Worm (Caenorhabditis elegans) whole organism, young adult: ENCODE measurements around the gene F46H5.3.

Source experiments
- B0035.1 ChIP-seq: sonication (generic microtip); optimal IDR thresholded peaks from 2 replicates; lab custom pipeline; 2016; ENCODE audit warnings: missing genetic modification characterization, mild to moderate bottlenecking, missing compliant biosample characterization, missing genotype, missing genetic modification reagents
- B0336.3 ChIP-seq: fragments of 200-800 bp; sonication (Bioruptor generic); IDR thresholded peaks from 2 replicates; pipeline ENCODE4 v1.3.6; 2022; ENCODE audit warnings: missing genetic modification characterization, missing compliant biosample characterization
- F22D6.2 ChIP-seq: sonication (generic microtip); optimal IDR thresholded peaks from 2 replicates; lab custom pipeline; 2016; ENCODE audit warnings: mild to moderate bottlenecking, missing genetic modification characterization, missing compliant biosample characterization
- F23B12.7 ChIP-seq: sonication (generic microtip); optimal IDR thresholded peaks from 2 replicates; lab custom pipeline; 2017; ENCODE audit warnings: missing genetic modification characterization, mild to moderate bottlenecking, missing compliant biosample characterization, antibody characterized with exemption, moderate library complexity; ENCODE audit not compliant: insufficient read depth
- F57C9.4 ChIP-seq: sonication (generic microtip); optimal IDR thresholded peaks from 2 replicates; lab custom pipeline; 2017; ENCODE audit warnings: mild to moderate bottlenecking, missing genetic modification characterization, missing compliant biosample characterization
- K11D2.4 ChIP-seq: fragments of 200-800 bp; sonication (Bioruptor generic); IDR thresholded peaks from 2 replicates; pipeline ENCODE4 v1.3.6; 2022; ENCODE audit warnings: missing genetic modification reagents, missing genetic modification characterization, missing compliant biosample characterization
- T07F8.4 ChIP-seq: sonication (generic microtip); optimal IDR thresholded peaks from 2 replicates; lab custom pipeline; 2016; ENCODE audit warnings: mild to moderate bottlenecking, missing genetic modification characterization, moderate library complexity, missing compliant biosample characterization
- Y53G8AR.9 ChIP-seq: fragments of 200-800 bp; sonication (Bioruptor generic); conservative IDR thresholded peaks from 2 replicates; pipeline ENCODE4 v1.3.6; 2022; ENCODE audit warnings: missing genetic modification reagents, missing genetic modification characterization, missing compliant biosample characterization
- Y67H2A.10 ChIP-seq: fragments of 200-800 bp; sonication (Bioruptor generic); conservative IDR thresholded peaks from 2 replicates; pipeline ENCODE4 v1.3.6; 2022; ENCODE audit warnings: missing genetic modification reagents, missing genetic modification characterization, missing compliant biosample characterization
- Y79H2A.3 ChIP-seq: fragments of 200-800 bp; sonication (Bioruptor generic); conservative IDR thresholded peaks from 2 replicates; pipeline ENCODE4 v1.3.6; 2022; ENCODE audit warnings: missing genetic modification reagents, missing genetic modification characterization, missing compliant biosample characterization
- aptf-2 ChIP-seq: fragments of 200-800 bp; sonication (Bioruptor generic); conservative IDR thresholded peaks from 2 replicates; pipeline ENCODE4 v1.3.6; 2022; ENCODE audit warnings: missing genetic modification reagents, missing genetic modification characterization, missing compliant biosample characterization
- cebp-1 ChIP-seq, 2 experiments: fragments of 200-800 bp in 1 of 2; sonication (Bioruptor generic) in 1 of 2; sonication (generic microtip) in 1 of 2; IDR thresholded peaks in 1 of 2; optimal IDR thresholded peaks in 1 of 2; 2 replicates each; pipeline versions ENCODE4 v1.3.6 to Lab custom; 2017 to 2022; ENCODE audit warnings: missing compliant biosample characterization in 2 of 2, missing genetic modification characterization in 2 of 2, mild to moderate bottlenecking in 1 of 2, missing genetic modification reagents in 1 of 2, moderate library complexity in 1 of 2
- ceh-27 ChIP-seq: fragments of 200-800 bp; sonication (Bioruptor generic); optimal IDR thresholded peaks from 2 replicates; lab custom pipeline; 2018; ENCODE audit warnings: mild to moderate bottlenecking, missing genetic modification characterization, moderate library complexity, missing compliant biosample characterization
- ceh-58 ChIP-seq: fragments of 200-800 bp; sonication (Bioruptor generic); IDR thresholded peaks from 2 replicates; pipeline ENCODE4 v1.3.6; 2022; ENCODE audit warnings: missing genetic modification characterization, missing compliant biosample characterization
- ceh-91 ChIP-seq: fragments of 200-800 bp; sonication (Bioruptor generic); IDR thresholded peaks from 2 replicates; pipeline ENCODE4 v1.3.6; 2022; ENCODE audit warnings: missing genetic modification reagents, missing genetic modification characterization, missing compliant biosample characterization
- efl-1 ChIP-seq: fragments of 150-350 bp; optimal IDR thresholded peaks from 2 replicates; lab custom pipeline; 2014; ENCODE audit warnings: missing biosample characterization, missing genetic modification reagents, missing genetic modification characterization
- hlh-12 ChIP-seq: sonication (generic microtip); optimal IDR thresholded peaks from 2 replicates; lab custom pipeline; 2016; ENCODE audit warnings: missing genetic modification characterization, missing compliant biosample characterization
- let-607 ChIP-seq, 2 experiments: fragments of 200-800 bp in 1 of 2; sonication (Bioruptor generic) in 1 of 2; sonication (generic microtip) in 1 of 2; optimal IDR thresholded peaks; 2 replicates each; lab custom pipeline; 2016 to 2018; ENCODE audit warnings: mild to moderate bottlenecking in 2 of 2, missing compliant biosample characterization in 2 of 2, missing genetic modification characterization in 2 of 2, moderate library complexity in 2 of 2, missing genotype in 1 of 2
- lin-35 ChIP-seq, 3 experiments: fragments of 150-350 bp in 2 of 3; sonication (generic microtip) in 1 of 3; optimal IDR thresholded peaks; 2 replicates each; lab custom pipeline; 2014 to 2018; ENCODE audit warnings: missing biosample characterization in 3 of 3, missing genetic modification characterization in 3 of 3, missing genetic modification reagents in 3 of 3
- lin-40 ChIP-seq: sonication (generic microtip); optimal IDR thresholded peaks from 2 replicates; lab custom pipeline; 2016; ENCODE audit warnings: missing genetic modification characterization, mild to moderate bottlenecking, missing compliant biosample characterization, missing genotype, missing genetic modification reagents
- madf-8 ChIP-seq: fragments of 200-800 bp; sonication (Bioruptor generic); conservative IDR thresholded peaks from 2 replicates; pipeline ENCODE4 v1.3.6; 2022; ENCODE audit warnings: missing genetic modification reagents, missing genetic modification characterization, missing compliant biosample characterization
- nfyb-1 ChIP-seq: fragments of 200-800 bp; sonication (Bioruptor generic); IDR thresholded peaks from 2 replicates; pipeline ENCODE4 v1.3.6; 2022; ENCODE audit warnings: missing genetic modification reagents, missing genetic modification characterization, missing compliant biosample characterization
- nhr-80 ChIP-seq: sonication (generic microtip); optimal IDR thresholded peaks from 2 replicates; lab custom pipeline; 2016; ENCODE audit warnings: missing genetic modification characterization, missing compliant biosample characterization
- pbrm-1 ChIP-seq: fragments of 200-800 bp; sonication (Bioruptor generic); IDR thresholded peaks from 2 replicates; pipeline ENCODE4 v1.3.6; 2022; ENCODE audit warnings: missing genetic modification reagents, missing genetic modification characterization, missing compliant biosample characterization
- pha-4 ChIP-seq: fragments of 150-350 bp; sonication (generic microtip); optimal IDR thresholded peaks from 2 replicates; lab custom pipeline; 2014; ENCODE audit warnings: missing biosample characterization, missing genetic modification reagents, missing genetic modification characterization
- sea-2 ChIP-seq: fragments of 200-800 bp; sonication (Bioruptor generic); IDR thresholded peaks from 2 replicates; pipeline ENCODE4 v1.3.6; 2022; ENCODE audit warnings: missing genetic modification characterization, missing compliant biosample characterization
- snpc-3.4 ChIP-seq: sonication (generic microtip); optimal IDR thresholded peaks from 2 replicates; lab custom pipeline; 2017; ENCODE audit warnings: missing genetic modification characterization, mild to moderate bottlenecking, missing compliant biosample characterization, antibody characterized with exemption, moderate library complexity, missing genotype, missing genetic modification reagents
- snpc-4 ChIP-seq, 5 experiments: fragments of 150-350 bp in 1 of 5; sonication (generic microtip) in 4 of 5; optimal IDR thresholded peaks; 2 replicates each; lab custom pipeline; 2014 to 2018; ENCODE audit warnings: missing genetic modification characterization in 5 of 5, missing biosample characterization in 3 of 5, antibody characterized with exemption in 2 of 5, mild to moderate bottlenecking in 2 of 5, missing compliant biosample characterization in 2 of 5, missing genotype in 2 of 5, moderate library complexity in 2 of 5, missing genetic modification reagents in 1 of 5
- tbx-9 ChIP-seq: sonication (generic microtip); optimal IDR thresholded peaks from 2 replicates; lab custom pipeline; 2016; ENCODE audit warnings: borderline replicate concordance, missing genetic modification characterization, inconsistent platforms, missing compliant biosample characterization
- tlf-1 ChIP-seq: fragments of 200-800 bp; sonication (Bioruptor generic); optimal IDR thresholded peaks from 2 replicates; lab custom pipeline; 2018; ENCODE audit warnings: mild to moderate bottlenecking, missing genetic modification characterization, missing compliant biosample characterization
- zim-3 ChIP-seq: sonication (generic microtip); optimal IDR thresholded peaks from 2 replicates; lab custom pipeline; 2017; ENCODE audit warnings: mild to moderate bottlenecking, missing genetic modification characterization, moderate library complexity, missing compliant biosample characterization
- ztf-22 ChIP-seq: fragments of 200-800 bp; sonication (Bioruptor generic); optimal IDR thresholded peaks from 2 replicates; lab custom pipeline; 2018; ENCODE audit warnings: mild to moderate bottlenecking, missing genetic modification characterization, moderate library complexity, missing compliant biosample characterization
- ztf-25 ChIP-seq: fragments of 200-800 bp; sonication (Bioruptor generic); IDR thresholded peaks from 2 replicates; pipeline ENCODE4 v1.3.6; 2022; ENCODE audit warnings: missing genetic modification reagents, missing genetic modification characterization, missing compliant biosample characterization

The F46H5.3 gene

DNA sequence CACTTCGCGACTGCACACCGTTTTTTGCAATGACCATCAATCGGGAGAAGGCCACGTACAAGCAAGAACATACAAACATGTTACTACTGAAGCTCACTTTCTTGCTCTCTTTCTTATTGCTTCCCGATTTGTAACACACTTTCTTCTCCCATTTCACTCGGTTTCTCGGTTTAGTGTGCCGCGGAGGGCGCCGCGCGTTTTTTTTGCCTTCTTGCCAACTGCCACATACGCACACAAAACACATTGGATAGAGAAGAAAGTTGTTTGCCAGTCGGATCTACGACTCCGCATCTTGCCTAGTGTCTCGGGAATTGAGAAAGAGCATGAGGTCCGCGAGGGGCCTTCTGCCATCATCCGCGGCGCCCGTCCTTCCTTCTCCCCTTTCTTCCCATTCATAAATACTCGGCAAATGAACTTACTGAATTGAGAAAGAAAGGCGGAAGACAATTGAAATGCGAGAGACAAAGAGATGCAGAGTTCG, 3.7 kb downstream of the F46H5.3 start (continued):
- peak in 1 of 2 experiments; percentile 18 for TF ChIP-seq let-607 (tag; optimal IDR thresholded peaks at IDR 0.05; lab: Kevin White, UChicago)
- TF ChIP-seq K11D2.4 (GFP tag; lab: Robert Waterston, UW) = 0 out of 2 replicates have a peak, but pooled peaks have one; percentile 29
- no peak for TF ChIP-seq zim-3 (tag; lab: Kevin White, UChicago)
- TF ChIP-seq Y67H2A.10 (GFP tag; lab: Robert Waterston, UW) = no peak
- TF ChIP-seq lin-35 (GFP tag; optimal IDR thresholded peaks at IDR 0.05; lab: Kevin White, UChicago) = peak in 1 of 3 experiments; percentile 26
- TF ChIP-seq ztf-25 (GFP tag; lab: Robert Waterston, UW) = no peak

DNA sequence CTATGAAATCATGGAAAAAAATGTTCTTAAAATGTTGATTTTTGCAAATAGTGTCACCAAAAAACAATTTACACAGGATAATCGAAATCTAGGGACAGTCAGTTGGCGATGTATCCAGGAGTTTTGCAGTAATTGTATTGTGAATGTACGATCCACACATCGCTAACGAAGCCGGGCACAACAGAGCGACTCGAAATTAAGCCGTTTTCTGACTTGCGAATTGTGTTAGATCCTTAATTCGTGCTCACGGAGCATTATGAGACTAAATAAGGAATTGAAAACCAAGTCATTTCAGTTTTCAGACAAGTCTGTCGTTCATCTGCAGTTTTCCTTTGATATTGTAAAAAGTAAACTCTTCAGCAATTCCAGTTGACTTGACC, 4.4 kb downstream of the F46H5.3 start:
- TF ChIP-seq snpc-4 (GFP tag; optimal IDR thresholded peaks at IDR 0.05; lab: Kevin White, UChicago) = no peak
- TF ChIP-seq snpc-4 (tag; optimal IDR thresholded peaks at IDR 0.05; lab: Kevin White, UChicago) = no peak
- TF ChIP-seq pha-4 (tag; lab: Kevin White, UChicago) = no peak
- no peak for TF ChIP-seq ztf-22 (GFP tag; lab: Kevin White, UChicago)
- no peak for TF ChIP-seq efl-1 (GFP tag; lab: Kevin White, UChicago)
- TF ChIP-seq ceh-58 (GFP tag; lab: Robert Waterston, UW) = no peak
- TF ChIP-seq hlh-12 = no peak
- no peak for TF ChIP-seq madf-8 (GFP tag; lab: Robert Waterston, UW)
- no peak for TF ChIP-seq cebp-1 (GFP tag; IDR thresholded peaks at IDR 0.05; lab: Robert Waterston, UW)
- no peak for TF ChIP-seq cebp-1 (tag; optimal IDR thresholded peaks at IDR 0.05; lab: Kevin White, UChicago)
- no peak for TF ChIP-seq pbrm-1 (GFP tag; lab: Robert Waterston, UW)
- no peak for TF ChIP-seq F22D6.2 (tag; lab: Kevin White, UChicago)
- TF ChIP-seq lin-40 (tag; lab: Kevin White, UChicago) = no peak
- TF ChIP-seq tbx-9 (tag; lab: Kevin White, UChicago) = no peak
- no peak for TF ChIP-seq snpc-3.4
- no peak for TF ChIP-seq Y79H2A.3 (GFP tag; lab: Robert Waterston, UW)
- no peak for TF ChIP-seq tlf-1 (GFP tag; lab: Kevin White, UChicago)
- no peak for TF ChIP-seq B0035.1 (tag; lab: Kevin White, UChicago)
- TF ChIP-seq ceh-27 = no peak
- no peak for TF ChIP-seq aptf-2 (GFP tag; lab: Robert Waterston, UW)
- TF ChIP-seq F57C9.4 = no peak
- TF ChIP-seq F23B12.7 (tag; lab: Kevin White, UChicago) = no peak

DNA sequence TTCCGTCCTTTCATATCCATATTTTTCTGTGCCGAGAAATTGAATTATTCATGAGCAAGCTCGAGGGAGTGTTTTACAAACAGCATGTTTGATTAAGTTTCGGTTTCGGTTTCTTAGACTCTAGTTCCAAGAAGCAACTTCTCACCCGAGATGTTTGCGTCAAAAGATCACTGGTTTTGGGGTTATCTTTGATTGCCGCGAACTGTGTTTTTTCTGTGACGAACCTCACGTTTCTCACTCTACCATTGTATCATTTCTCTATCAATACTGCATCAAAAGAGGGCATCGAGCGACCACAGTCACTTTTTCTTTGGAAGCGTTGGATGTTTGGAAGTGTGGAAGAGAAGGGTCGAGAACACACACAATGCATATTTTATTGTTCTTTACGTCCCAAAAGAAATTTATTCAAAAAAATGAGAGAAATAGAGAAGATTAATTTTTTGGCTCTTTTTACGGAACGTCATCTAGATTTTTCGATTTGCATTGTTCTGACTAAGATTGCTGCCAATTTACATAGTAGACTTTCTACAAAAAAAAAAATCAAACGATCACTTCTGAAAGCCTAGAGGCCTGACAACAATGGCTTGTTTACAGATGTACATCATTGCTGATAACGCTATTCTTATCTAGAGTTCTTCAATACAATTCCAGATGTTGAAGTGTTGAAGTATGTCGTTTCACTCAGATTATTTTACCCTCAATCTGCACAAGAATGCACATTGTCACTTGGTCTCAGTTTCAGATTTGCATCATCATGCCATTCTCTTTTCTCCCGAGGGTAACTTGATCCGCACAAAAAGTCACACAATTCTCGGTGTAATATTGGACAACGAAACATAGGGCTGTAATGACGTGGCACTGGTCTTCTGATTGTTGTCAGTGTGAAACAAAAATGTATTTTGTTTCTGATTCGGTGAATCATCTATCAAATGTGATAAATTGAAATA, 5.1 kb downstream of the F46H5.3 start:
- TF ChIP-seq Y53G8AR.9 = 0 out of 2 replicates have a peak, but pooled peaks have one; percentile 42
- TF ChIP-seq sea-2 (GFP tag; lab: Robert Waterston, UW) = no peak
- TF ChIP-seq Y79H2A.3 (GFP tag; lab: Robert Waterston, UW) = no peak
- peak; percentile 70 for TF ChIP-seq nhr-80 (tag; lab: Kevin White, UChicago)
- no peak for TF ChIP-seq B0336.3
- no peak for TF ChIP-seq T07F8.4 (tag; lab: Kevin White, UChicago)
- peak in 1 of 2 experiments; percentile 21 for TF ChIP-seq let-607 (tag; optimal IDR thresholded peaks at IDR 0.05; lab: Kevin White, UChicago)
- TF ChIP-seq ceh-91 = no peak
- TF ChIP-seq zim-3 (tag; lab: Kevin White, UChicago) = no peak
- TF ChIP-seq nfyb-1 = 0 out of 2 replicates have a peak, but pooled peaks have one; percentile 40
